Worm (Caenorhabditis elegans): Measurements from ENCODE around the gene dop-3.

- 0 out of 2 replicates have a peak, but pooled peaks have one; percentile 21 for TF ChIP-seq ztf-28 (GFP tag; IDR thresholded peaks at IDR 0.05)
- no peak for TF ChIP-seq B0019.2 (GFP tag; conservative IDR thresholded peaks at IDR 0.05)
- no peak for TF ChIP-seq ets-4 (GFP tag; optimal IDR thresholded peaks at IDR 0.05)
- no peak for TF ChIP-seq Y67H2A.10 (GFP tag; conservative IDR thresholded peaks at IDR 0.05)
- no peak for TF ChIP-seq nfya-2 (GFP tag; IDR thresholded peaks at IDR 0.05)
- TF ChIP-seq ama-1 (optimal IDR thresholded peaks at IDR 0.05), result no peak
- no peak for TF ChIP-seq ama-1 (GFP tag; optimal IDR thresholded peaks at IDR 0.05)
- TF ChIP-seq aptf-3 (GFP tag; IDR thresholded peaks at IDR 0.05), result no peak
- no peak for TF ChIP-seq F55B11.4 (tag; optimal IDR thresholded peaks at IDR 0.05; ENCODE audit: borderline replicate concordance, insufficient read depth)
Measured at ce11 chrX:6562378-6562856, 7.1 kb downstream of the dop-3 start, which contains the start of gene aaim-1.
